Worm (Caenorhabditis elegans): ENCODE measurements around the gene Y54G2A.18.

DNA sequence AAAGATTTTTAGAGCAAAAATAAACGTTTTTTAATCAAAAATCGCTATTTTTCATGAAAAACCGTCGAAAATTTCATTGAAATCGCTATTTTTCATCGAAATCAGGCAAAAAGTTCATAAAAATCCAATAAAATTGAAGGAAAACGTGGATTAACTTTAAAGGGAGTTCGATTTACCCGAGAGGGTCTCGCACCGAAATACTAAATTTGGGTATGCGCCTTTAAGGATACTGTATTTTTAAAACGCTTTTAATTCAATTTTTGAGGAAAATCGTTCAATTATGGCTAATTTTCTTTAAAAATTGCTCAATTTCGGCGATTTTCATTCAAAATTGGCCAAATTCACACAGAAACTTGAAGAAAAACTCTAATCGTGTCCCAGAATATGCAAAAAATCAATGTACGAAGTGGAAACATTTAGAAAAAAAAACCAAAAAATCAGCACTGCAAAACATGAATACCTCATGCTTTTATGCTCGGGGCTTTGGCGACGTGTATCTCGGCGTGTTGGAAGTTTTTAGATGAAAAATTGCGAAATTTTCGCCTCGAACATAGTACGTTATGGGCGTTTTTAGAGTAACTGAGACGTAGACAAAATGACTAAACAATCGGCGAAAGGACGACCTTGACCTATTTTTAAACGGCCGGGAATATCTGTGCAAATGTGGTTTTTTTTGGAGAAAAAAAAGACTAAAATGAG, 641 bp upstream of the Y54G2A.18 start:
- no peak for TF ChIP-seq mec-3 (tag; optimal IDR thresholded peaks at IDR 0.05; ENCODE audit: borderline replicate concordance)
- no peak for TF ChIP-seq tbx-2 (tag; optimal IDR thresholded peaks at IDR 0.05)
- no peak for TF ChIP-seq lin-11 (tag; optimal IDR thresholded peaks at IDR 0.05)
- no peak for TF ChIP-seq ceh-31 (tag; optimal IDR thresholded peaks at IDR 0.05)
- no peak for TF ChIP-seq odd-2 (tag; optimal IDR thresholded peaks at IDR 0.05)
- no peak for TF ChIP-seq dmd-4 (tag; optimal IDR thresholded peaks at IDR 0.05; ENCODE audit: borderline replicate concordance)

All from whole organism, late embryonic.